Worm (Caenorhabditis elegans) whole organism, L4 larva: Measurements from ENCODE around the gene sfxn-1.1.
A peak's percentile ranks its signal among the peaks of the same experiment; 100 is the strongest.

Experiments
- F10B5.3 ChIP-seq: sonication (generic microtip); optimal IDR thresholded peaks from 2 replicates; lab custom pipeline; 2016; ENCODE audit warnings: mild to moderate bottlenecking, missing genetic modification characterization, missing compliant biosample characterization
- F49E8.2 ChIP-seq: sonication (generic microtip); optimal IDR thresholded peaks from 2 replicates; lab custom pipeline; 2016; ENCODE audit warnings: missing compliant biosample characterization, mild to moderate bottlenecking, missing genetic modification characterization, borderline replicate concordance
- T20F7.1 ChIP-seq: fragments of 200-800 bp; sonication (Bioruptor generic); optimal IDR thresholded peaks from 2 replicates; lab custom pipeline; 2018; ENCODE audit warnings: mild to moderate bottlenecking, missing genetic modification characterization, missing compliant biosample characterization
- Y5F2A.4 ChIP-seq: fragments of 200-800 bp; sonication (Bioruptor generic); optimal IDR thresholded peaks from 2 replicates; lab custom pipeline; 2018; ENCODE audit warnings: mild to moderate bottlenecking, missing genetic modification characterization, missing compliant biosample characterization
- Y75B8A.6 ChIP-seq: fragments of 200-800 bp; sonication (Bioruptor generic); IDR thresholded peaks from 2 replicates; pipeline ENCODE4 v1.3.6; 2022; ENCODE audit warnings: missing genetic modification reagents, missing genetic modification characterization, missing compliant biosample characterization
- aha-1 ChIP-seq: fragments of 150-350 bp; peaks from one replicate; lab custom pipeline; 2014; ENCODE audit warnings: missing biosample characterization, missing genetic modification characterization
- attf-4 ChIP-seq: sonication (generic microtip); optimal IDR thresholded peaks from 3 replicates; lab custom pipeline; 2017; ENCODE audit warnings: missing biosample characterization, missing genetic modification characterization
- ces-1 ChIP-seq: fragments of 150-350 bp; sonication (generic microtip); optimal IDR thresholded peaks from 4 replicates; lab custom pipeline; 2014; ENCODE audit warnings: missing biosample characterization, missing genetic modification reagents, missing genetic modification characterization
- ctbp-1 ChIP-seq: fragments of 200-800 bp; sonication (Bioruptor generic); IDR thresholded peaks from 2 replicates; pipeline ENCODE4 v1.3.6; 2022; ENCODE audit warnings: missing genetic modification reagents, missing genetic modification characterization, missing compliant biosample characterization
- daf-16 ChIP-seq, 3 experiments: sonication (generic microtip); optimal IDR thresholded peaks; 2 replicates each; lab custom pipeline; 2016 to 2017; ENCODE audit warnings: missing genetic modification characterization in 3 of 3, missing genetic modification reagents in 3 of 3, mild to moderate bottlenecking in 2 of 3, missing compliant biosample characterization in 2 of 3, missing biosample characterization in 1 of 3, moderate library complexity in 1 of 3
- dmd-6 ChIP-seq: fragments of 200-800 bp; sonication (Bioruptor generic); IDR thresholded peaks from 2 replicates; pipeline ENCODE4 v1.3.6; 2022; ENCODE audit warnings: missing genetic modification reagents, missing genetic modification characterization, missing compliant biosample characterization
- dve-1 ChIP-seq: sonication (generic microtip); optimal IDR thresholded peaks from 2 replicates; lab custom pipeline; 2017; ENCODE audit warnings: antibody characterized with exemption, mild to moderate bottlenecking, missing genetic modification characterization, missing compliant biosample characterization; ENCODE audit not compliant: insufficient read depth
- hlh-11 ChIP-seq: fragments of 200-800 bp; sonication (Bioruptor generic); optimal IDR thresholded peaks from 2 replicates; lab custom pipeline; 2018; ENCODE audit warnings: mild to moderate bottlenecking, missing genetic modification characterization, missing compliant biosample characterization
- jun-1 ChIP-seq: fragments of 150-350 bp; optimal IDR thresholded peaks from 2 replicates; lab custom pipeline; 2014; ENCODE audit warnings: missing biosample characterization, missing genetic modification reagents, missing genetic modification characterization
- lin-1 ChIP-seq: fragments of 200-800 bp; sonication (Bioruptor generic); IDR thresholded peaks from 2 replicates; pipeline ENCODE4 v1.3.6; 2022; ENCODE audit warnings: missing genetic modification reagents, missing genetic modification characterization, missing compliant biosample characterization
- lin-13 ChIP-seq: fragments of 150-350 bp; optimal IDR thresholded peaks from 2 replicates; lab custom pipeline; 2014; ENCODE audit warnings: missing biosample characterization, missing genetic modification reagents, missing genetic modification characterization
- lin-29 ChIP-seq: fragments of 200-800 bp; sonication (Bioruptor generic); IDR thresholded peaks from 2 replicates; pipeline ENCODE4 v1.3.6; 2022; ENCODE audit warnings: missing genetic modification reagents, missing genetic modification characterization, missing compliant biosample characterization
- mdt-29 ChIP-seq: fragments of 200-800 bp; sonication (Bioruptor generic); IDR thresholded peaks from 2 replicates; pipeline ENCODE4 v1.3.6; 2022; ENCODE audit warnings: missing genetic modification reagents, missing genetic modification characterization, missing compliant biosample characterization
- nhr-25 ChIP-seq: sonication (generic microtip); optimal IDR thresholded peaks from 2 replicates; lab custom pipeline; 2017; ENCODE audit warnings: missing genetic modification characterization, mild to moderate bottlenecking, missing compliant biosample characterization, antibody characterized with exemption, moderate library complexity, borderline replicate concordance; ENCODE audit not compliant: insufficient read depth
- nhr-28 ChIP-seq: fragments of 150-350 bp; optimal IDR thresholded peaks from 2 replicates; lab custom pipeline; 2014; ENCODE audit warnings: missing biosample characterization, missing genetic modification characterization
- nhr-48 ChIP-seq: sonication (generic microtip); optimal IDR thresholded peaks from 2 replicates; lab custom pipeline; 2016; ENCODE audit warnings: mild to moderate bottlenecking, missing genetic modification characterization, missing compliant biosample characterization
- nhr-77 ChIP-seq: fragments of 150-350 bp; optimal IDR thresholded peaks from 2 replicates; lab custom pipeline; 2014; ENCODE audit warnings: missing biosample characterization, missing genetic modification characterization
- php-3 ChIP-seq: fragments of 200-800 bp; sonication (Bioruptor generic); IDR thresholded peaks from 2 replicates; pipeline ENCODE4 v1.3.6; 2022; ENCODE audit warnings: missing genetic modification reagents, missing genetic modification characterization, missing compliant biosample characterization
- pqm-1 ChIP-seq: sonication (generic microtip); optimal IDR thresholded peaks from 2 replicates; lab custom pipeline; 2017; ENCODE audit warnings: missing biosample characterization, missing genetic modification characterization
- snpc-4 ChIP-seq: fragments of 150-350 bp; optimal IDR thresholded peaks from 2 replicates; lab custom pipeline; 2014; ENCODE audit warnings: missing biosample characterization, missing genetic modification characterization
- spr-3 ChIP-seq: fragments of 200-800 bp; sonication (Bioruptor generic); optimal IDR thresholded peaks from 2 replicates; lab custom pipeline; 2018; ENCODE audit warnings: mild to moderate bottlenecking, missing genetic modification characterization, missing compliant biosample characterization
- unc-39 ChIP-seq: sonication (generic microtip); optimal IDR thresholded peaks from 2 replicates; lab custom pipeline; 2017; ENCODE audit warnings: missing biosample characterization, missing genetic modification characterization
- unc-62 ChIP-seq, 3 experiments: fragments of 150-350 bp in 1 of 3; sonication (generic microtip); optimal IDR thresholded peaks in 2 of 3; peaks in 1 of 3; 1 replicate in 1 of 3; 2 replicates in 2 of 3; lab custom pipeline; 2014 to 2017; ENCODE audit warnings: missing biosample characterization in 3 of 3, missing genetic modification characterization in 3 of 3, missing genetic modification reagents in 3 of 3, missing genotype in 1 of 3
- zip-2 ChIP-seq: fragments of 150-350 bp; optimal IDR thresholded peaks from 2 replicates; lab custom pipeline; 2014; ENCODE audit warnings: missing biosample characterization, missing genetic modification characterization
- ztf-11 ChIP-seq: fragments of 150-350 bp; optimal IDR thresholded peaks from 2 replicates; lab custom pipeline; 2014; ENCODE audit warnings: missing biosample characterization, missing genetic modification characterization
- ztf-7 ChIP-seq: fragments of 150-350 bp; optimal IDR thresholded peaks from 2 replicates; lab custom pipeline; 2014; ENCODE audit warnings: missing biosample characterization, missing genetic modification characterization

Gene sfxn-1.1

DNA sequence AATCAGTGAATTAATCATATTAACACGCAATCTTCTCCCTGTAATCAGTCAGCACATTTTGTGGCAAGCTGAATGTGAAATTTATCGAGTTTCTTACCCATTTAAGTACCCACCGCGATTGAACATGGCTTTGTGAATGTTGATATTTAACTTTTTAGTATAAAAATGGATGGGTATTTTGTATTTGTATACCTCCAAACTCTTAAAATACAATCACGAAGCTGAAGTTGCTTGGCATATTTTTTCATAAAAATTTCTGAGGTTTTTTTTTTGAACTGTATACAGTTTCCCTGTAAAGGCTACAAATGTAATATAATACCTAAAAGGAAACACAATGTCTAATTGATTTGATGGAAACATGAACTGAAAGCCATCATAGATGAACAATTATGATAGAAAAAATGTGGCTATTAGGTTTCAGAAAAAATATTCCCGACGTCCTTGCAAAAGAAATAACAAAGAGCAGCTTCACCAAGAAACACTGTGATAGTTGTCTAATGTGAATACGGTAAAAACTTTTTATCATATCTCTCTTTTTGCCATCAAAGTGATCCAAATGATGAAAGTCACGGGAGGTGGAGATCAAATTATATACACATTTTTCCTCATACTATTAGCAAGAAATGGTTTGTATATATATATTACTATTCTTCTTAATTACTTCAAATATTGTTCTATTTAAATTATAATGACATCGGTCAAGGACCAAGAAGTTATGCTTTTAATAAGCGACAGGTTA lies 44.1 kb downstream of the sfxn-1.1 start, which contains the start of the genes chil-25 and chil-26:
Gene chil-25, minus strand, starts transcription at position 101 of the 739 bp plus-strand sequence.
Gene chil-26, plus strand, starts transcription at position 689 of the 739 bp plus-strand sequence.
- TF ChIP-seq unc-62 (GFP tag; optimal IDR thresholded peaks at IDR 0.05 in 1 of 2; lab: Kevin White, UChicago) (peak in 1 of 2 experiments; percentile 82), unc-62 (tag; optimal IDR thresholded peaks at IDR 0.05; lab: Kevin White, UChicago) (no peak), aha-1 (no peak)

DNA sequence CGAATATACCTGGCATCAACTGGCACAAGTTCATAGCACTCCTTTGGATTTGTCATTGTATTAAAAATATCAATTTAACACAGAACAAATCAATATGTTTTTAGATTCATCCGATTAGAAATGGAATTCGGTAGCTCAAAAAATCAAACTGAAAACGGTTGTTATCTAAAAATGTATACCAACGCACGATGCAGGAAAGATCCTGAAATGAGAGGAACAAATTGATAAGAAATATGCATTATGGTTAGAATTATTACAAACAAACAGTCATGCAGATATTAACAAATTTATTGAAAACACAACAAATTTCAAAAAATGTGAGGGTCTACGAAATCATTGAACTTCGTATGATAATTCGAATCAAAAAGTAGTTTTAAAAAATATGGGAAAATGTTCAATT lies 48.7 kb downstream of the sfxn-1.1 start, which contains the start of gene T19H5.6:
Gene T19H5.6, minus strand, starts transcription at position 195 of the 400 bp plus-strand sequence.
- TF ChIP-seq F10B5.3 (no peak), nhr-77 (tag; lab: Kevin White, UChicago) (no peak), daf-16 (GFP tag; optimal IDR thresholded peaks at IDR 0.05; lab: Kevin White, UChicago) (no peak), daf-16 (tag; optimal IDR thresholded peaks at IDR 0.05; lab: Kevin White, UChicago) (peak; percentile 72), ctbp-1 (GFP tag; lab: Robert Waterston, UW) (no peak), lin-29 (no peak), nhr-48 (tag; lab: Kevin White, UChicago) (no peak), nhr-25 (tag; lab: Kevin White, UChicago) (no peak), php-3 (GFP tag; lab: Robert Waterston, UW) (no peak), lin-13 (GFP tag; lab: Kevin White, UChicago) (no peak), Y5F2A.4 (no peak), Y75B8A.6 (GFP tag; lab: Robert Waterston, UW) (no peak), pqm-1 (peak; percentile 88), mdt-29 (GFP tag; lab: Robert Waterston, UW) (no peak), ces-1 (GFP tag; lab: Kevin White, UChicago) (no peak), unc-39 (tag; lab: Kevin White, UChicago) (no peak), ztf-11 (no peak), ztf-7 (tag; lab: Kevin White, UChicago) (no peak), aha-1 (no peak), jun-1 (tag; lab: Kevin White, UChicago) (no peak), dve-1 (no peak), hlh-11 (no peak), nhr-28 (tag; lab: Kevin White, UChicago) (peak; percentile 40), F49E8.2 (no peak), spr-3 (no peak)

DNA sequence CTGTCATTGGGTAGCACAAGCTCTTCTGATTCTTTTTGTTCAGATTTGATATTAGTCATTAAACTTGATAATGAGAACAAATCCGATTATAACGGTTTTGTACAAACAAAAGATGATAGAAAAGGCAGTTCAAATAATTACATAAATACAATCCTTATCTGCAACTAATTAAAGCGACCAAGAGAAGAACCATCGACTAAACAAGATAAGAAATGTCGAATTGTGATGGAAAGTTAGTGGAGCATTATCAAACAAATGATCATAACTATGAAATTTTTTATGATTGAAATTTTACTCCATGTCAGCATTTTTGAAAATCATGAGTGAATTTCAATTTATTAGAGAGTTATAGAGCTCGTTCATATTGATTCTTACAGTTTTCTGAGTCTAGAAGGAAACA lies 50.3 kb downstream of the sfxn-1.1 start, which contains the start of gene chil-23:
Gene chil-23, minus strand, starts transcription at position 198 of the 400 bp plus-strand sequence.
- TF ChIP-seq dmd-6 (GFP tag; lab: Robert Waterston, UW), result peak; percentile 89
- 0 out of 2 replicates have a peak, but pooled peaks have one; percentile 44 for TF ChIP-seq lin-1 (GFP tag; lab: Robert Waterston, UW)
- peak; percentile 88 for TF ChIP-seq nhr-28 (tag; lab: Kevin White, UChicago)
- TF ChIP-seq zip-2 (tag; lab: Kevin White, UChicago), result no peak
- TF ChIP-seq attf-4 (tag; lab: Kevin White, UChicago), result no peak
- no peak for TF ChIP-seq F49E8.2
- TF ChIP-seq snpc-4 (tag; lab: Kevin White, UChicago), result no peak
- no peak for TF ChIP-seq daf-16 (GFP tag; optimal IDR thresholded peaks at IDR 0.05; lab: Kevin White, UChicago)
- TF ChIP-seq daf-16 (tag; optimal IDR thresholded peaks at IDR 0.05; lab: Kevin White, UChicago), result peak; percentile 70
- TF ChIP-seq pqm-1, result peak; percentile 99
- peak; percentile 81 for TF ChIP-seq dve-1
- TF ChIP-seq nhr-77 (tag; lab: Kevin White, UChicago), result peak; percentile 87
- peak; percentile 28 for TF ChIP-seq T20F7.1 (GFP tag; lab: Kevin White, UChicago)
